Worm (Caenorhabditis elegans) whole organism, early embryonic: ENCODE results near the gene Y7A5A.24.

Experiments
- B0310.2 ChIP-seq: sonication (generic microtip); optimal IDR thresholded peaks from 2 replicates; lab custom pipeline; 2016; ENCODE audit warnings: mild to moderate bottlenecking, missing genetic modification characterization, missing compliant biosample characterization
- F13C5.2 ChIP-seq: sonication (generic microtip); optimal IDR thresholded peaks from 2 replicates; lab custom pipeline; 2017; ENCODE audit warnings: mild to moderate bottlenecking, missing genetic modification characterization, inconsistent platforms, missing compliant biosample characterization
- aly-1 ChIP-seq: sonication (generic microtip); optimal IDR thresholded peaks from 2 replicates; lab custom pipeline; 2016; ENCODE audit warnings: missing genetic modification characterization, missing compliant biosample characterization
- ama-1 ChIP-seq: fragments of 150-350 bp; optimal IDR thresholded peaks from 2 replicates; lab custom pipeline; 2014
- ceh-13 ChIP-seq: fragments of 200-800 bp; sonication (Bioruptor generic); optimal IDR thresholded peaks from 2 replicates; lab custom pipeline; 2018; ENCODE audit warnings: mild to moderate bottlenecking, missing genetic modification characterization, missing compliant biosample characterization
- ceh-36 ChIP-seq: sonication (generic microtip); optimal IDR thresholded peaks from 2 replicates; lab custom pipeline; 2016; ENCODE audit warnings: missing genetic modification characterization, inconsistent platforms, missing compliant biosample characterization
- ets-7 ChIP-seq: sonication (generic microtip); optimal IDR thresholded peaks from 2 replicates; lab custom pipeline; 2016; ENCODE audit warnings: missing genotype, missing genetic modification characterization, missing compliant biosample characterization
- flt-1 ChIP-seq: fragments of 200-800 bp; sonication (Bioruptor generic); IDR thresholded peaks from 2 replicates; pipeline ENCODE4 v1.3.6; 2022; ENCODE audit warnings: missing genetic modification characterization, missing compliant biosample characterization
- hmbx-1 ChIP-seq: sonication (generic microtip); optimal IDR thresholded peaks from 2 replicates; lab custom pipeline; 2016; ENCODE audit warnings: mild to moderate bottlenecking, missing genetic modification characterization, missing compliant biosample characterization
- hmg-4 ChIP-seq: fragments of 200-800 bp; sonication (Bioruptor generic); optimal IDR thresholded peaks from 2 replicates; lab custom pipeline; 2018; ENCODE audit warnings: mild to moderate bottlenecking, missing genetic modification characterization, missing compliant biosample characterization
- hnd-1 ChIP-seq: sonication (generic microtip); optimal IDR thresholded peaks from 2 replicates; lab custom pipeline; 2016; ENCODE audit warnings: missing genetic modification characterization, missing compliant biosample characterization
- pes-1 ChIP-seq: fragments of 200-800 bp; sonication (Bioruptor generic); IDR thresholded peaks from 2 replicates; pipeline ENCODE4 v1.3.6; 2022; ENCODE audit warnings: missing genetic modification reagents, missing genetic modification characterization, missing compliant biosample characterization
- scrt-1 ChIP-seq: fragments of 200-800 bp; sonication (Bioruptor generic); IDR thresholded peaks from 2 replicates; pipeline ENCODE4 v1.3.6; 2022; ENCODE audit warnings: missing genetic modification characterization, missing compliant biosample characterization
- sea-1 ChIP-seq: fragments of 200-800 bp; sonication (Bioruptor generic); conservative IDR thresholded peaks from 2 replicates; pipeline ENCODE4 v1.3.6; 2022; ENCODE audit warnings: missing genetic modification characterization, missing compliant biosample characterization
- tbx-11 ChIP-seq: fragments of 200-800 bp; sonication (Bioruptor generic); IDR thresholded peaks from 2 replicates; pipeline ENCODE4 v1.3.6; 2022; ENCODE audit warnings: missing genetic modification characterization, missing compliant biosample characterization
- tbx-37 ChIP-seq: fragments of 200-800 bp; sonication (Bioruptor generic); conservative IDR thresholded peaks from 2 replicates; pipeline ENCODE4 v1.3.6; 2022; ENCODE audit warnings: missing genetic modification reagents, missing genetic modification characterization, missing compliant biosample characterization
- tra-4 ChIP-seq: sonication (generic microtip); optimal IDR thresholded peaks from 2 replicates; lab custom pipeline; 2017; ENCODE audit warnings: missing genetic modification characterization, missing compliant biosample characterization

Gene Y7A5A.24

ce11 chrX:15741852-15742251 lies 40.1 kb downstream of the Y7A5A.24 start:
- peak; percentile 95 for TF ChIP-seq tbx-11 (GFP tag; lab: Robert Waterston, UW)
- peak; percentile 96 for TF ChIP-seq scrt-1
- TF ChIP-seq B0310.2 = peak; percentile 87
- peak; percentile 96 for TF ChIP-seq sea-1 (GFP tag; lab: Robert Waterston, UW)
- no peak for TF ChIP-seq ama-1 (lab: Kevin White, UChicago)
- peak; percentile 93 for TF ChIP-seq F13C5.2 (tag; lab: Kevin White, UChicago)
- TF ChIP-seq hmbx-1 (tag; lab: Kevin White, UChicago) = peak; percentile 59
- TF ChIP-seq tra-4 = no peak
- peak; percentile 63 for TF ChIP-seq ets-7 (tag; lab: Kevin White, UChicago)
- TF ChIP-seq flt-1 = peak; percentile 92
- peak; percentile 95 for TF ChIP-seq hmg-4 (GFP tag; lab: Kevin White, UChicago)
- TF ChIP-seq hnd-1 (tag; lab: Kevin White, UChicago) = peak; percentile 78
- peak; percentile 91 for TF ChIP-seq tbx-37 (GFP tag; lab: Robert Waterston, UW)
- peak; percentile 87 for TF ChIP-seq ceh-36 (tag; lab: Kevin White, UChicago)
- TF ChIP-seq pes-1 (GFP tag; lab: Robert Waterston, UW) = peak; percentile 96
- TF ChIP-seq aly-1 (tag; lab: Kevin White, UChicago) = peak; percentile 89
- peak; percentile 81 for TF ChIP-seq ceh-13

- TF ChIP-seq hmg-4 (GFP tag; lab: Kevin White, UChicago) (no peak), ets-7 (tag; lab: Kevin White, UChicago) (no peak), tra-4 (no peak), pes-1 (GFP tag; lab: Robert Waterston, UW) (no peak), tbx-11 (GFP tag; lab: Robert Waterston, UW) (no peak), ceh-13 (no peak), F13C5.2 (tag; lab: Kevin White, UChicago) (no peak)
Measured at ce11 chrX:15740526-15740925, 41.4 kb downstream of the Y7A5A.24 start, which contains the start of gene srg-64. Gene srg-64, minus strand, starts transcription at chrX:15740626.

ce11 chrX:15738432-15739003 lies 43.4 kb downstream of the Y7A5A.24 start:
- 0 out of 2 replicates have a peak, but pooled peaks have one; percentile 25 for TF ChIP-seq sea-1 (GFP tag; lab: Robert Waterston, UW)

- no peak for TF ChIP-seq B0310.2
- TF ChIP-seq F13C5.2 (tag; lab: Kevin White, UChicago) = peak; percentile 66
Measured at ce11 chrX:15736419-15736818, 45.5 kb downstream of the Y7A5A.24 start.

- no peak for TF ChIP-seq aly-1 (tag; lab: Kevin White, UChicago)
- no peak for TF ChIP-seq F13C5.2 (tag; lab: Kevin White, UChicago)
- TF ChIP-seq ceh-36 (tag; lab: Kevin White, UChicago) = no peak
- no peak for TF ChIP-seq scrt-1
- no peak for TF ChIP-seq hnd-1 (tag; lab: Kevin White, UChicago)
- no peak for TF ChIP-seq flt-1
- TF ChIP-seq pes-1 (GFP tag; lab: Robert Waterston, UW) = no peak
- no peak for TF ChIP-seq hmbx-1 (tag; lab: Kevin White, UChicago)
- no peak for TF ChIP-seq ama-1 (lab: Kevin White, UChicago)
- TF ChIP-seq sea-1 (GFP tag; lab: Robert Waterston, UW) = no peak
- no peak for TF ChIP-seq B0310.2
- TF ChIP-seq ets-7 (tag; lab: Kevin White, UChicago) = no peak
- no peak for TF ChIP-seq tra-4
- TF ChIP-seq tbx-37 (GFP tag; lab: Robert Waterston, UW) = no peak
- no peak for TF ChIP-seq hmg-4 (GFP tag; lab: Kevin White, UChicago)
- no peak for TF ChIP-seq ceh-13
Measured at ce11 chrX:15731668-15732067, 50.3 kb downstream of the Y7A5A.24 start, which contains the start of gene lin-15A. Gene lin-15A, plus strand, starts transcription at chrX:15731968.
